Worm (Caenorhabditis elegans) whole organism, L2 larva: ENCODE results near the gene Y105C5A.1269.

Experiments
- alr-1 ChIP-seq: fragments of 150-350 bp; optimal IDR thresholded peaks from 2 replicates; lab custom pipeline; 2014; ENCODE audit warnings: missing biosample characterization, missing genetic modification characterization
- ceh-16 ChIP-seq: fragments of 150-350 bp; optimal IDR thresholded peaks from 2 replicates; lab custom pipeline; 2014; ENCODE audit warnings: missing biosample characterization, missing genetic modification characterization
- ceh-82 ChIP-seq: fragments of 150-350 bp; optimal IDR thresholded peaks from 2 replicates; lab custom pipeline; 2014; ENCODE audit warnings: missing biosample characterization, missing genetic modification characterization
- fos-1 ChIP-seq: fragments of 150-350 bp; optimal IDR thresholded peaks from 2 replicates; lab custom pipeline; 2014; ENCODE audit warnings: missing biosample characterization, missing genetic modification characterization
- gmeb-1 ChIP-seq: fragments of 150-350 bp; optimal IDR thresholded peaks from 2 replicates; lab custom pipeline; 2014; ENCODE audit warnings: missing biosample characterization, missing genetic modification characterization
- mab-5 ChIP-seq: fragments of 150-350 bp; optimal IDR thresholded peaks from 2 replicates; lab custom pipeline; 2014; ENCODE audit warnings: missing biosample characterization, missing genetic modification characterization
- nhr-237 ChIP-seq: fragments of 150-350 bp; optimal IDR thresholded peaks from 2 replicates; lab custom pipeline; 2014; ENCODE audit warnings: missing biosample characterization, missing genetic modification characterization
- nhr-25 ChIP-seq: fragments of 150-350 bp; sonication (generic microtip); optimal IDR thresholded peaks from 3 replicates; lab custom pipeline; 2014; ENCODE audit warnings: missing biosample characterization, missing genetic modification characterization
- nhr-6 ChIP-seq: fragments of 150-350 bp; optimal IDR thresholded peaks from 2 replicates; lab custom pipeline; 2014; ENCODE audit warnings: missing biosample characterization, missing genetic modification characterization

The Y105C5A.1269 gene

ce11 chrIV:15894133-15894532 is 46.9 kb downstream of the Y105C5A.1269 start, which contains the start of gene srv-14:
Gene srv-14 (minus strand): TSS chrIV:15894233.
- no peak for TF ChIP-seq fos-1 (tag; lab: Kevin White, UChicago)
- no peak for TF ChIP-seq nhr-237 (tag; lab: Kevin White, UChicago)
- TF ChIP-seq mab-5 (tag; lab: Kevin White, UChicago) = no peak
- TF ChIP-seq nhr-6 (tag; lab: Kevin White, UChicago) = no peak
- TF ChIP-seq ceh-82 (tag; lab: Kevin White, UChicago) = no peak
- no peak for TF ChIP-seq ceh-16
- TF ChIP-seq gmeb-1 = no peak
- no peak for TF ChIP-seq alr-1 (tag; lab: Kevin White, UChicago)

- TF ChIP-seq nhr-25 = no peak
These were observed 47.6 kb downstream of the Y105C5A.1269 start for ce11 chrIV:15894819-15895218.
